Fruit fly (Drosophila melanogaster) whole organism, adult: ENCODE data around the gene Syt1.

Experiments
- CG1620 ChIP-seq: fragments of 200-800 bp; sonication (Bioruptor generic); optimal IDR thresholded peaks from 2 replicates; lab custom pipeline; 2016; ENCODE audit warnings: missing biosample characterization, missing genetic modification characterization
- CG7045 ChIP-seq: fragments of 200-800 bp; sonication (Bioruptor generic); optimal IDR thresholded peaks from 2 replicates; lab custom pipeline; 2017; ENCODE audit warnings: missing biosample characterization, mild to moderate bottlenecking, missing genetic modification characterization
- CG7101 ChIP-seq: fragments of 200-800 bp; sonication (Bioruptor generic); optimal IDR thresholded peaks from 2 replicates; lab custom pipeline; 2018; ENCODE audit warnings: missing biosample characterization, mild to moderate bottlenecking, missing genetic modification characterization, moderate library complexity
- Clk ChIP-seq: fragments of 200-800 bp; sonication (Bioruptor generic); optimal IDR thresholded peaks from 2 replicates; lab custom pipeline; 2017; ENCODE audit warnings: missing biosample characterization, missing genetic modification characterization
- Crg-1 ChIP-seq: fragments of 200-800 bp; sonication (Bioruptor generic); optimal IDR thresholded peaks from 2 replicates; lab custom pipeline; 2016; ENCODE audit warnings: missing biosample characterization, missing genetic modification characterization
- Mnt ChIP-seq: fragments of 200-800 bp; sonication (Bioruptor generic); optimal IDR thresholded peaks from 2 replicates; lab custom pipeline; 2016; ENCODE audit warnings: missing biosample characterization, mild to moderate bottlenecking, missing genetic modification characterization
- cic ChIP-seq: fragments of 200-800 bp; sonication (Bioruptor generic); optimal IDR thresholded peaks from 2 replicates; lab custom pipeline; 2017; ENCODE audit warnings: missing biosample characterization, mild to moderate bottlenecking, missing genetic modification characterization, moderate library complexity
- kay ChIP-seq: fragments of 200-800 bp; sonication (Bioruptor generic); peaks from one replicate; lab custom pipeline; 2016; ENCODE audit warnings: missing biosample characterization, missing genetic modification characterization, borderline replicate concordance
- pad ChIP-seq: fragments of 200-800 bp; sonication (Bioruptor generic); optimal IDR thresholded peaks from 3 replicates; lab custom pipeline; 2017; ENCODE audit warnings: missing biosample characterization, missing genetic modification characterization, mild to moderate bottlenecking, moderate library complexity, missing genetic modification reagents
- tj ChIP-seq: fragments of 200-800 bp; sonication (Bioruptor generic); optimal IDR thresholded peaks from 3 replicates; lab custom pipeline; 2017; ENCODE audit warnings: missing biosample characterization, mild to moderate bottlenecking, missing genetic modification characterization, moderate library complexity
- toe ChIP-seq: fragments of 200-800 bp; sonication (Bioruptor generic); optimal IDR thresholded peaks from 2 replicates; lab custom pipeline; 2016; ENCODE audit warnings: missing biosample characterization, missing genetic modification characterization

dm6 chr2L:2744852-2745251 is 54.9 kb downstream of the Syt1 start, which contains the start of the genes CG9961 and Cwc25:
- TF ChIP-seq CG7101 (no peak), Mnt (GFP tag; lab: Kevin White, UChicago) (no peak), CG7045 (no peak), tj (GFP tag; lab: Kevin White, UChicago) (no peak), toe (GFP tag; lab: Kevin White, UChicago) (no peak), Crg-1 (GFP tag; lab: Kevin White, UChicago) (no peak), pad (GFP tag; lab: Kevin White, UChicago) (no peak), Clk (GFP tag; lab: Kevin White, UChicago) (no peak), kay (GFP tag; lab: Kevin White, UChicago) (no peak), cic (GFP tag; lab: Kevin White, UChicago) (no peak), CG1620 (GFP tag; lab: Kevin White, UChicago) (no peak)
